Worm (Caenorhabditis elegans): Measurements from ENCODE around the gene unc-22.

The unc-22 gene

DNA sequence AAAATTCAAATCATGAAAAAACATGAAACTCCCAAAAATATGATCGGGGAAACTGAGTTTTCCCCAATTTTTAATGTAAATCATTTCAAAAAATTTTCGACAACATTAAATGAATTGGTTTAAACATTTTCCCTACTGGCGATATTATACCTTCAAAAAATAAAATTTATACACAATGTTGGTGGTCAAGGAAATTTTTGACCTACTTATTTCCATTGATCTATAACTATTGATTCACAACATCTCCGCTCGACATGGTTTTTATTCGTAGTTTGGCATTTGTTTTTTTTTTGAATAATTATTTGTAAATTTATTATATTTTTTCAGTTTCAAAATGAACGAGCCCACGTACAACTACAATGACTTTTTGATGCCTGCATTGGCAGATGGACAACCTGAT, 60.5 kb downstream of the unc-22 start, which contains the start of gene tbx-36:
TSS of gene tbx-36 (plus strand) at position 301 of the 400 bp plus-strand sequence.
- TF ChIP-seq tbx-8 (GFP tag; optimal IDR thresholded peaks at IDR 0.05) (no peak), elt-1 (tag; optimal IDR thresholded peaks at IDR 0.05; ENCODE audit: borderline replicate concordance, insufficient read depth) (no peak), hlh-1 (tag; optimal IDR thresholded peaks at IDR 0.05) (no peak), nhr-12 (tag; optimal IDR thresholded peaks at IDR 0.05) (no peak), ham-2 (GFP tag; optimal IDR thresholded peaks at IDR 0.05) (no peak), flh-1 (GFP tag; optimal IDR thresholded peaks at IDR 0.05) (no peak), mep-1 (tag; optimal IDR thresholded peaks at IDR 0.05) (no peak), lin-32 (GFP tag; optimal IDR thresholded peaks at IDR 0.05) (no peak), mls-2 (tag; optimal IDR thresholded peaks at IDR 0.05) (no peak), pha-4 (tag; optimal IDR thresholded peaks at IDR 0.05) (no peak), blmp-1 (tag; optimal IDR thresholded peaks at IDR 0.05) (no peak), nhr-2 (tag; optimal IDR thresholded peaks at IDR 0.05) (no peak), lin-13 (tag; optimal IDR thresholded peaks at IDR 0.05) (no peak), elt-3 (tag; optimal IDR thresholded peaks at IDR 0.05) (no peak), unc-39 (tag; optimal IDR thresholded peaks at IDR 0.05) (no peak)

ce11 chrIV:11949717-11950116, 61.1 kb downstream of the unc-22 start, which contains the start of gene hdl-1:
Gene hdl-1, minus strand, starts transcription at chrIV:11949817.
- no peak for TF ChIP-seq nhr-2 (tag; optimal IDR thresholded peaks at IDR 0.05)
- no peak for TF ChIP-seq blmp-1 (tag; optimal IDR thresholded peaks at IDR 0.05)
- no peak for TF ChIP-seq mls-2 (tag; optimal IDR thresholded peaks at IDR 0.05)
- TF ChIP-seq ceh-39 (tag; optimal IDR thresholded peaks at IDR 0.05) = no peak
- no peak for TF ChIP-seq unc-62 (GFP tag; optimal IDR thresholded peaks at IDR 0.05)
- TF ChIP-seq ceh-83 (GFP tag; optimal IDR thresholded peaks at IDR 0.05) = no peak
- no peak for TF ChIP-seq ceh-43 (GFP tag; optimal IDR thresholded peaks at IDR 0.05)
- no peak for TF ChIP-seq mep-1 (tag; optimal IDR thresholded peaks at IDR 0.05)
- TF ChIP-seq nhr-12 (tag; optimal IDR thresholded peaks at IDR 0.05) = no peak
- no peak for TF ChIP-seq ztf-11 (tag; optimal IDR thresholded peaks at IDR 0.05)

- TF ChIP-seq bed-3 (GFP tag; optimal IDR thresholded peaks at IDR 0.05) (no peak), nhr-76 (tag; optimal IDR thresholded peaks at IDR 0.05) (no peak), ceh-39 (tag; optimal IDR thresholded peaks at IDR 0.05) (no peak), lin-32 (GFP tag; optimal IDR thresholded peaks at IDR 0.05) (no peak), mab-5 (tag; optimal IDR thresholded peaks at IDR 0.05) (no peak), sem-2 (GFP tag; optimal IDR thresholded peaks at IDR 0.05) (no peak), flh-1 (GFP tag; optimal IDR thresholded peaks at IDR 0.05) (no peak), unc-39 (tag; optimal IDR thresholded peaks at IDR 0.05) (no peak), tbx-8 (GFP tag; optimal IDR thresholded peaks at IDR 0.05) (no peak), nhr-237 (tag; optimal IDR thresholded peaks at IDR 0.05) (no peak), drap-1 (GFP tag; optimal IDR thresholded peaks at IDR 0.05) (no peak), ces-1 (GFP tag; optimal IDR thresholded peaks at IDR 0.05) (no peak), sptf-1 (tag; optimal IDR thresholded peaks at IDR 0.05) (no peak)
Measured at ce11 chrIV:11945621-11946020, 65.2 kb downstream of the unc-22 start, which contains the start of gene ZK829.3. Gene ZK829.3, minus strand, starts transcription at chrIV:11945721.

- TF ChIP-seq bed-3 (GFP tag; optimal IDR thresholded peaks at IDR 0.05) (no peak), unc-62 (GFP tag; optimal IDR thresholded peaks at IDR 0.05) (no peak), mep-1 (tag; optimal IDR thresholded peaks at IDR 0.05) (no peak), flh-1 (GFP tag; optimal IDR thresholded peaks at IDR 0.05) (no peak), pha-4 (tag; optimal IDR thresholded peaks at IDR 0.05) (no peak), nhr-12 (tag; optimal IDR thresholded peaks at IDR 0.05) (no peak), ceh-43 (GFP tag; optimal IDR thresholded peaks at IDR 0.05) (no peak), lin-32 (GFP tag; optimal IDR thresholded peaks at IDR 0.05) (no peak), blmp-1 (tag; optimal IDR thresholded peaks at IDR 0.05) (no peak), ces-1 (GFP tag; optimal IDR thresholded peaks at IDR 0.05) (no peak), ztf-11 (tag; optimal IDR thresholded peaks at IDR 0.05) (no peak), ceh-39 (tag; optimal IDR thresholded peaks at IDR 0.05) (no peak), hlh-1 (tag; optimal IDR thresholded peaks at IDR 0.05) (no peak), lin-13 (tag; optimal IDR thresholded peaks at IDR 0.05) (no peak), lsy-2 (tag; optimal IDR thresholded peaks at IDR 0.05) (no peak), ham-2 (GFP tag; optimal IDR thresholded peaks at IDR 0.05) (no peak), elt-1 (tag; optimal IDR thresholded peaks at IDR 0.05; ENCODE audit: borderline replicate concordance, insufficient read depth) (no peak), nhr-2 (tag; optimal IDR thresholded peaks at IDR 0.05) (no peak), zip-8 (tag; optimal IDR thresholded peaks at IDR 0.05) (no peak), snpc-4 (tag; optimal IDR thresholded peaks at IDR 0.05) (no peak)
Measured at ce11 chrIV:11942313-11942712, 68.5 kb downstream of the unc-22 start, which contains the start of gene ZK829.1. Gene ZK829.1, minus strand, starts transcription at chrIV:11942413.

ce11 chrIV:11938554-11938953, 72.3 kb downstream of the unc-22 start:
- TF ChIP-seq bed-3 (GFP tag; optimal IDR thresholded peaks at IDR 0.05) (no peak), ham-2 (GFP tag; optimal IDR thresholded peaks at IDR 0.05) (no peak), nhr-2 (tag; optimal IDR thresholded peaks at IDR 0.05) (no peak), pha-4 (tag; optimal IDR thresholded peaks at IDR 0.05) (no peak), elt-3 (tag; optimal IDR thresholded peaks at IDR 0.05) (no peak), M03D4.4 (tag; optimal IDR thresholded peaks at IDR 0.05) (no peak), nhr-12 (tag; optimal IDR thresholded peaks at IDR 0.05) (no peak), ces-1 (GFP tag; optimal IDR thresholded peaks at IDR 0.05) (no peak), flh-1 (GFP tag; optimal IDR thresholded peaks at IDR 0.05) (no peak), unc-62 (GFP tag; optimal IDR thresholded peaks at IDR 0.05) (no peak), unc-120 (tag; optimal IDR thresholded peaks at IDR 0.05; ENCODE audit: poor library complexity, severe bottlenecking) (no peak), zip-8 (tag; optimal IDR thresholded peaks at IDR 0.05) (no peak), sptf-1 (tag; optimal IDR thresholded peaks at IDR 0.05) (no peak), ztf-11 (tag; optimal IDR thresholded peaks at IDR 0.05) (no peak), lin-32 (GFP tag; optimal IDR thresholded peaks at IDR 0.05) (no peak), ceh-83 (GFP tag; optimal IDR thresholded peaks at IDR 0.05) (no peak), lin-13 (tag; optimal IDR thresholded peaks at IDR 0.05) (no peak), sem-2 (GFP tag; optimal IDR thresholded peaks at IDR 0.05) (no peak), nhr-28 (tag; optimal IDR thresholded peaks at IDR 0.05) (no peak)
